Worm (Caenorhabditis elegans): Measurements from ENCODE around the gene F38B2.4.

- TF ChIP-seq snpc-4 (tag; optimal IDR thresholded peaks at IDR 0.05) = no peak
- no peak for TF ChIP-seq ceh-82 (tag; optimal IDR thresholded peaks at IDR 0.05)
- no peak for TF ChIP-seq fos-1 (tag; optimal IDR thresholded peaks at IDR 0.05)
- no peak for TF ChIP-seq egl-27 (tag; optimal IDR thresholded peaks at IDR 0.05)
- TF ChIP-seq ces-1 (GFP tag; optimal IDR thresholded peaks at IDR 0.05) = no peak
- TF ChIP-seq ztf-4 (tag; optimal IDR thresholded peaks at IDR 0.05) = no peak
- TF ChIP-seq elt-3 (tag; optimal IDR thresholded peaks at IDR 0.05) = no peak
These were observed 38.1 kb downstream of the F38B2.4 start for ce11 chrX:11249392-11249791.

Data from whole organism, L1 larva.